Fruit fly (Drosophila melanogaster) S2 (cell line): ENCODE data around the gene CG5853.

Experiments
- CG8478 ChIP-seq: fragments of >200 bp; optimal IDR thresholded peaks from 2 replicates; lab custom pipeline; 2018
- CTCF ChIP-seq, 2 experiments: fragments of >200 bp; optimal IDR thresholded peaks; 2 replicates each; lab custom pipeline; 2018

dm6 chr2L:9921401-9921800 is 26.0 kb downstream of the CG5853 start, which contains the start of gene CG4592:
- TF ChIP-seq CG8478 (lab: Kevin White, UChicago) = no peak
- no peak for TF ChIP-seq CTCF (optimal IDR thresholded peaks at IDR 0.05; lab: Kevin White, UChicago)
